Fruit fly (Drosophila melanogaster) whole organism, embryonic: ENCODE data around the gene Cyp9f2.

Experiments
- CG12104 ChIP-seq: fragments of 200-800 bp; sonication (Bioruptor generic); optimal IDR thresholded peaks from 3 replicates; lab custom pipeline; 2016; ENCODE audit warnings: missing biosample characterization, missing genetic modification characterization
- CG12299 ChIP-seq: fragments of 200-800 bp; sonication (Bioruptor generic); optimal IDR thresholded peaks from 2 replicates; lab custom pipeline; 2018; ENCODE audit warnings: missing biosample characterization, mild to moderate bottlenecking, missing genetic modification characterization
- CG1233 ChIP-seq: fragments of 200-800 bp; sonication (Bioruptor generic); optimal IDR thresholded peaks from 4 replicates; lab custom pipeline; 2018; ENCODE audit warnings: missing biosample characterization, mild to moderate bottlenecking, missing genetic modification characterization
- CG13287 ChIP-seq: fragments of 200-800 bp; sonication (Bioruptor generic); IDR thresholded peaks from 2 replicates; pipeline ENCODE4 v1.3.6; 2022; ENCODE audit warnings: missing biosample characterization, missing genetic modification characterization; ENCODE audit not compliant: partially characterized antibody
- CG14014 ChIP-seq: fragments of 200-800 bp; sonication (Bioruptor generic); IDR thresholded peaks from 2 replicates; pipeline ENCODE4 v1.3.6; 2022; ENCODE audit warnings: missing biosample characterization, missing genetic modification characterization
- CG14667 ChIP-seq: fragments of 200-800 bp; sonication (Bioruptor generic); IDR thresholded peaks from 2 replicates; pipeline ENCODE4 v1.3.6; 2022; ENCODE audit warnings: missing biosample characterization, missing genetic modification characterization
- CG15514 ChIP-seq: fragments of 200-800 bp; sonication (Bioruptor generic); optimal IDR thresholded peaks from 3 replicates; lab custom pipeline; 2017; ENCODE audit warnings: missing biosample characterization, missing genetic modification characterization, mild to moderate bottlenecking, moderate library complexity, missing genetic modification reagents
- CG17328 ChIP-seq: fragments of 200-800 bp; sonication (Bioruptor generic); IDR thresholded peaks from 2 replicates; pipeline ENCODE4 v1.3.6; 2022; ENCODE audit warnings: missing biosample characterization, missing genetic modification characterization
- CG18011 ChIP-seq: fragments of 200-800 bp; sonication (Bioruptor generic); optimal IDR thresholded peaks from 2 replicates; lab custom pipeline; 2017; ENCODE audit warnings: missing biosample characterization, missing genetic modification characterization, mild to moderate bottlenecking, moderate library complexity, missing genotype
- CG18262 ChIP-seq: fragments of 200-800 bp; optimal IDR thresholded peaks from 3 replicates; lab custom pipeline; 2019; ENCODE audit warnings: missing biosample characterization, mild to moderate bottlenecking, missing genetic modification characterization, moderate library complexity
- CG18619 ChIP-seq: fragments of 200-800 bp; sonication (Bioruptor generic); optimal IDR thresholded peaks from 3 replicates; lab custom pipeline; 2017; ENCODE audit warnings: missing biosample characterization, mild to moderate bottlenecking, missing genetic modification characterization
- CG2712 ChIP-seq: fragments of 200-800 bp; optimal IDR thresholded peaks from 3 replicates; lab custom pipeline; 2019; ENCODE audit warnings: missing biosample characterization, mild to moderate bottlenecking, missing genetic modification characterization, moderate library complexity
- CG30403 ChIP-seq: fragments of 200-800 bp; sonication (Bioruptor generic); optimal IDR thresholded peaks from 3 replicates; lab custom pipeline; 2016; ENCODE audit warnings: missing biosample characterization, missing genetic modification characterization
- CG42726 ChIP-seq: fragments of 200-800 bp; sonication (Bioruptor generic); IDR thresholded peaks from 2 replicates; pipeline ENCODE4 v1.3.6; 2022; ENCODE audit warnings: missing biosample characterization, missing genetic modification characterization; ENCODE audit not compliant: partially characterized antibody
- CG7556 ChIP-seq: fragments of 200-800 bp; sonication (Bioruptor generic); optimal IDR thresholded peaks from 2 replicates; lab custom pipeline; 2017; ENCODE audit warnings: missing biosample characterization, mild to moderate bottlenecking, missing genetic modification characterization
- CG8290 ChIP-seq, 3 experiments: fragments of 200-800 bp; sonication (Bioruptor generic); optimal IDR thresholded peaks; 2 replicates each; lab custom pipeline; 2016 to 2019; ENCODE audit warnings: missing biosample characterization in 3 of 3, missing genetic modification characterization in 3 of 3, mild to moderate bottlenecking in 2 of 3, moderate library complexity in 1 of 3
- CG8388 ChIP-seq: fragments of 200-800 bp; sonication (Bioruptor generic); optimal IDR thresholded peaks from 2 replicates; lab custom pipeline; 2019; ENCODE audit warnings: missing biosample characterization, mild to moderate bottlenecking, missing genetic modification characterization, moderate library complexity
- CG9215 ChIP-seq: fragments of 200-800 bp; sonication (Bioruptor generic); IDR thresholded peaks from 2 replicates; pipeline ENCODE4 v1.3.6; 2022; ENCODE audit warnings: missing biosample characterization, missing genetic modification characterization
- CG9437 ChIP-seq: fragments of 200-800 bp; sonication (Bioruptor generic); optimal IDR thresholded peaks from 2 replicates; lab custom pipeline; 2018; ENCODE audit warnings: missing biosample characterization, mild to moderate bottlenecking, missing genetic modification characterization
- CG9797 ChIP-seq: fragments of 200-800 bp; sonication (Bioruptor generic); optimal IDR thresholded peaks from 3 replicates; lab custom pipeline; 2018; ENCODE audit warnings: missing biosample characterization, mild to moderate bottlenecking, missing genetic modification characterization
- CG9817 ChIP-seq: fragments of 200-800 bp; sonication (Bioruptor generic); optimal IDR thresholded peaks from 2 replicates; lab custom pipeline; 2018; ENCODE audit warnings: missing biosample characterization, mild to moderate bottlenecking, missing genetic modification characterization, moderate library complexity
- CG9932 ChIP-seq: fragments of 200-800 bp; sonication (Bioruptor generic); IDR thresholded peaks from 2 replicates; pipeline ENCODE4 v1.3.6; 2022; ENCODE audit warnings: missing biosample characterization, missing genetic modification characterization
- Dll ChIP-seq: fragments of 200-800 bp; sonication (Bioruptor generic); IDR thresholded peaks from 4 replicates; pipeline ENCODE4 v1.3.6; 2022; ENCODE audit warnings: missing biosample characterization, missing genetic modification characterization; ENCODE audit not compliant: partially characterized antibody
- Ets65A ChIP-seq: fragments of 200-800 bp; sonication (Bioruptor generic); peaks from one replicate; lab custom pipeline; 2016; ENCODE audit warnings: missing biosample characterization, missing genetic modification characterization
- Hand ChIP-seq: fragments of 200-800 bp; sonication (Bioruptor generic); optimal IDR thresholded peaks from 2 replicates; lab custom pipeline; 2017; ENCODE audit warnings: mild to moderate bottlenecking, missing biosample characterization, missing genetic modification reagents, missing genetic modification characterization
- HmgZ ChIP-seq: fragments of 200-800 bp; sonication (Bioruptor generic); optimal IDR thresholded peaks from 2 replicates; lab custom pipeline; 2018; ENCODE audit warnings: missing biosample characterization, mild to moderate bottlenecking, missing genetic modification characterization
- Hsf ChIP-seq: fragments of 200-800 bp; sonication (Bioruptor generic); optimal IDR thresholded peaks from 3 replicates; lab custom pipeline; 2016; ENCODE audit warnings: missing biosample characterization, missing genetic modification characterization
- Max ChIP-seq: fragments of 200-800 bp; sonication (Bioruptor generic); optimal IDR thresholded peaks from 2 replicates; lab custom pipeline; 2016; ENCODE audit warnings: missing biosample characterization, mild to moderate bottlenecking, missing genetic modification characterization
- Med ChIP-seq: fragments of 200-800 bp; sonication (Bioruptor generic); peaks from one replicate; lab custom pipeline; 2016; ENCODE audit warnings: missing biosample characterization, missing genetic modification characterization, mild to moderate bottlenecking, inconsistent platforms, moderate library complexity
- Side ChIP-seq: fragments of 200-800 bp; sonication (Bioruptor generic); optimal IDR thresholded peaks from 2 replicates; lab custom pipeline; 2016; ENCODE audit warnings: missing biosample characterization, missing genetic modification characterization
- Sin3A ChIP-seq: fragments of >200 bp; optimal IDR thresholded peaks from 2 replicates; lab custom pipeline; 2018
- Sry-β ChIP-seq: fragments of 200-800 bp; sonication (Bioruptor generic); optimal IDR thresholded peaks from 2 replicates; lab custom pipeline; 2018; ENCODE audit warnings: missing biosample characterization, mild to moderate bottlenecking, missing genetic modification characterization, moderate library complexity
- Xbp1 ChIP-seq: fragments of 200-800 bp; sonication (Bioruptor generic); optimal IDR thresholded peaks from 3 replicates; lab custom pipeline; 2016; ENCODE audit warnings: missing biosample characterization, mild to moderate bottlenecking, missing genetic modification characterization
- Xrp1 ChIP-seq: fragments of 200-800 bp; sonication (Bioruptor generic); IDR thresholded peaks from 2 replicates; pipeline ENCODE4 v1.3.6; 2022; ENCODE audit warnings: missing biosample characterization, missing genetic modification characterization
- al ChIP-seq: fragments of 200-800 bp; sonication (Bioruptor generic); IDR thresholded peaks from 2 replicates; pipeline ENCODE4 v1.3.6; 2022; ENCODE audit warnings: missing biosample characterization, missing genetic modification characterization
- bsh ChIP-seq, 2 experiments: fragments of 200-800 bp; sonication (Bioruptor generic); optimal IDR thresholded peaks; 2 replicates each; lab custom pipeline; 2017 to 2018; ENCODE audit warnings: mild to moderate bottlenecking in 2 of 2, missing biosample characterization in 2 of 2, missing genetic modification characterization in 2 of 2, moderate library complexity in 1 of 2
- dati ChIP-seq: fragments of 200-800 bp; sonication (Bioruptor generic); IDR thresholded peaks from 2 replicates; pipeline ENCODE4 v1.3.6; 2022; ENCODE audit warnings: missing biosample characterization, missing genetic modification characterization
- ewg ChIP-seq: fragments of 200-800 bp; sonication (Bioruptor generic); optimal IDR thresholded peaks from 3 replicates; lab custom pipeline; 2017; ENCODE audit warnings: mild to moderate bottlenecking, missing biosample characterization, missing genetic modification reagents, missing genetic modification characterization
- fd96Cb ChIP-seq: fragments of 200-800 bp; sonication (Bioruptor generic); optimal IDR thresholded peaks from 2 replicates; lab custom pipeline; 2018; ENCODE audit warnings: missing biosample characterization, mild to moderate bottlenecking, missing genetic modification characterization, moderate library complexity
- insv ChIP-seq, 2 experiments: fragments of 200-800 bp; sonication (Bioruptor generic); optimal IDR thresholded peaks; 3 replicates each; lab custom pipeline; 2016 to 2018; ENCODE audit warnings: missing biosample characterization in 2 of 2, missing genetic modification characterization in 2 of 2
- lilli ChIP-seq: fragments of 200-800 bp; sonication (Bioruptor generic); optimal IDR thresholded peaks from 3 replicates; lab custom pipeline; 2016; ENCODE audit warnings: missing biosample characterization, missing genetic modification characterization
- lola ChIP-seq, 3 experiments: fragments of >200 bp in 2 of 3; fragments of 200-800 bp in 1 of 3; sonication (Bioruptor generic) in 1 of 3; optimal IDR thresholded peaks; 2 replicates each; lab custom pipeline; 2017 to 2019; ENCODE audit warnings: missing biosample characterization in 3 of 3, missing genetic modification characterization in 3 of 3, mild to moderate bottlenecking in 1 of 3, moderate library complexity in 1 of 3
- nerfin-1 ChIP-seq: fragments of 200-800 bp; sonication (Bioruptor generic); optimal IDR thresholded peaks from 3 replicates; lab custom pipeline; 2019; ENCODE audit warnings: missing biosample characterization, mild to moderate bottlenecking, missing genetic modification characterization, moderate library complexity
- prd ChIP-seq, 3 experiments: fragments of >200 bp in 2 of 3; fragments of 200-800 bp in 1 of 3; sonication (Bioruptor generic) in 1 of 3; optimal IDR thresholded peaks in 2 of 3; IDR thresholded peaks in 1 of 3; 2 replicates in 2 of 3; 3 replicates in 1 of 3; pipeline versions ENCODE4 v1.3.6 to Lab custom; 2017 to 2022; ENCODE audit warnings: missing biosample characterization in 1 of 3, missing genetic modification characterization in 1 of 3
- stwl ChIP-seq: fragments of 200-800 bp; sonication (Bioruptor generic); optimal IDR thresholded peaks from 3 replicates; lab custom pipeline; 2018; ENCODE audit warnings: missing biosample characterization, mild to moderate bottlenecking, missing genetic modification characterization, moderate library complexity
- sug ChIP-seq: fragments of 200-800 bp; optimal IDR thresholded peaks from 2 replicates; lab custom pipeline; 2019; ENCODE audit warnings: missing biosample characterization, mild to moderate bottlenecking, missing genetic modification characterization, moderate library complexity
- tin ChIP-seq: fragments of 200-800 bp; sonication (Bioruptor generic); optimal IDR thresholded peaks from 3 replicates; lab custom pipeline; 2016; ENCODE audit warnings: missing biosample characterization, missing genetic modification characterization
- unc-4 ChIP-seq: fragments of 200-800 bp; sonication (Bioruptor generic); IDR thresholded peaks from 2 replicates; pipeline ENCODE4 v1.3.6; 2022; ENCODE audit warnings: missing biosample characterization, missing genetic modification characterization; ENCODE audit not compliant: partially characterized antibody

The Cyp9f2 gene

DNA sequence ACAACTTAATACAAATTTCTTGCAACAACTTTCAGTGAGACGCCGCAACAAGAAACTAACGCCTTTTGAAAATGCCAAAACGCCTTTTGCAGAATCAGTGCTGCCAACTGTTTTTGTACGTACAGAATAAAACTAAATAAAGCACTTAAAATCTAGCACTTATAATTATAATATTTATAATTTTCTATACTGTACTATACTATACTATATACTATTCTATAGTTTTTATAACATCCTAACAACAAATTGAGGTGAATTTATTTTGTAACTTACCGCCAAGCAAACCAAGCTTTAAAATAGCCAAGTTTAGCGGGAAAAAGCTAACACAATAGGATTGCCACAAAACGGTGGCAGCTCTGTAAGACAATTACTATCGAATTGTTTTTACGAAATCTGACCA is 27.9 kb upstream of the Cyp9f2 start, which contains the start of the genes Aos1 and Srlp (continued):
- TF ChIP-seq Xrp1 (GFP tag; lab: Robert Waterston, UW): peak; percentile 31; the same call in 1 of the 2 replicates
- TF ChIP-seq CG42726: no peak
- TF ChIP-seq lola (GFP tag; optimal IDR thresholded peaks at IDR 0.05; lab: Kevin White, UChicago): peak in 1 of 3 experiments; percentile 56
- TF ChIP-seq stwl: peak; percentile 53
- TF ChIP-seq fd96Cb: peak; percentile 23
- no peak for TF ChIP-seq CG14014 (GFP tag; lab: Robert Waterston, UW)
- TF ChIP-seq CG9215: peak; percentile 58
- peak; percentile 40 for TF ChIP-seq CG7556 (GFP tag; lab: Kevin White, UChicago)
- TF ChIP-seq HmgZ (tag; lab: Kevin White, UChicago): peak; percentile 51
- TF ChIP-seq dati (GFP tag; lab: Robert Waterston, UW): no peak
- TF ChIP-seq insv (GFP tag; optimal IDR thresholded peaks at IDR 0.05; lab: Kevin White, UChicago): peak in 1 of 2 experiments; percentile 23
- peak; percentile 44 for TF ChIP-seq CG8388 (GFP tag; lab: Kevin White, UChicago)
- peak; percentile 45 for TF ChIP-seq CG1233
- peak; percentile 69 for TF ChIP-seq Xbp1
- peak; percentile 43; the same call in 1 of the 2 replicates for TF ChIP-seq unc-4 (GFP tag; lab: Robert Waterston, UW)
- TF ChIP-seq CG30403: peak; percentile 73
- TF ChIP-seq lilli (GFP tag; lab: Kevin White, UChicago): peak; percentile 8
- peak; percentile 47 for TF ChIP-seq tin (GFP tag; lab: Kevin White, UChicago)
- peak; percentile 79 for TF ChIP-seq sug (tag; lab: Kevin White, UChicago)
- peak; percentile 51 for TF ChIP-seq CG9437
- peak; percentile 43 for TF ChIP-seq al
- TF ChIP-seq ewg (GFP tag; lab: Kevin White, UChicago): peak; percentile 1
- TF ChIP-seq Sin3A (lab: Kevin White, UChicago): peak; percentile 44
- TF ChIP-seq Dll (GFP tag; lab: Robert Waterston, UW): 0 out of 4 replicates have a peak, but pooled peaks have one; percentile 51
- TF ChIP-seq CG9797: peak; percentile 63
- TF ChIP-seq CG2712 (tag; lab: Kevin White, UChicago): peak; percentile 76
- peak; percentile 69 for TF ChIP-seq CG9932
- TF ChIP-seq CG13287 (GFP tag; lab: Robert Waterston, UW): peak; percentile 35; the same call in 1 of the 2 replicates
- peak; percentile 19 for TF ChIP-seq CG8290 (GFP tag; optimal IDR thresholded peaks at IDR 0.05; lab: Kevin White, UChicago)
- TF ChIP-seq CG8290 (tag; optimal IDR thresholded peaks at IDR 0.05; lab: Kevin White, UChicago): no peak
- TF ChIP-seq bsh (GFP tag; optimal IDR thresholded peaks at IDR 0.05; lab: Kevin White, UChicago): peak in 1 of 2 experiments; percentile 49
- no peak for TF ChIP-seq Side (GFP tag; lab: Kevin White, UChicago)
- 0 out of 2 replicates have a peak, but pooled peaks have one; percentile 30 for TF ChIP-seq CG17328 (GFP tag; lab: Robert Waterston, UW)
- peak; percentile 66 for TF ChIP-seq CG18262
- TF ChIP-seq Ets65A (GFP tag; lab: Kevin White, UChicago): peak; percentile 52
- peak; percentile 56 for TF ChIP-seq Max (GFP tag; lab: Kevin White, UChicago)
- TF ChIP-seq CG12299 (tag; lab: Kevin White, UChicago): peak; percentile 20
- peak; percentile 30 for TF ChIP-seq CG12104 (GFP tag; lab: Kevin White, UChicago)
- TF ChIP-seq Med (GFP tag; lab: Kevin White, UChicago): peak; percentile 52
- peak; percentile 58 for TF ChIP-seq CG15514
- peak; percentile 26 for TF ChIP-seq CG18619 (GFP tag; lab: Kevin White, UChicago)
- TF ChIP-seq Hand (GFP tag; lab: Kevin White, UChicago): no peak
- TF ChIP-seq prd (optimal IDR thresholded peaks at IDR 0.05; lab: Kevin White, UChicago): no peak
- TF ChIP-seq prd (GFP tag; IDR thresholded peaks at IDR 0.05; lab: Robert Waterston, UW): peak; percentile 55; the same call in 2 of the 3 replicates
- no peak for TF ChIP-seq Hsf (GFP tag; lab: Kevin White, UChicago)
- peak; percentile 11 for TF ChIP-seq CG18011
- peak; percentile 59 for TF ChIP-seq nerfin-1 (tag; lab: Kevin White, UChicago)
- TF ChIP-seq Sry-β (GFP tag; lab: Kevin White, UChicago): peak; percentile 98
- 0 out of 2 replicates have a peak, but pooled peaks have one; percentile 20 for TF ChIP-seq CG14667 (GFP tag; lab: Robert Waterston, UW)
- peak; percentile 69 for TF ChIP-seq CG9817
